Fruit fly (Drosophila melanogaster) whole organism, prepupa: ENCODE results near the gene HDAC6.

Experiments
- CG11294 ChIP-seq: fragments of 200-800 bp; sonication (Bioruptor generic); IDR thresholded peaks from 2 replicates; pipeline ENCODE4 v1.3.6; 2022; ENCODE audit warnings: missing biosample characterization, missing genetic modification characterization
- CG11762 ChIP-seq: fragments of 200-800 bp; sonication (Bioruptor generic); optimal IDR thresholded peaks from 3 replicates; lab custom pipeline; 2016; ENCODE audit warnings: missing biosample characterization, missing genetic modification characterization; ENCODE audit not compliant: insufficient read depth
- CG11902 ChIP-seq: fragments of 200-800 bp; sonication (Bioruptor generic); optimal IDR thresholded peaks from 3 replicates; lab custom pipeline; 2016; ENCODE audit warnings: missing biosample characterization, missing genetic modification characterization
- CG1621 ChIP-seq: fragments of 200-800 bp; sonication (Bioruptor generic); optimal IDR thresholded peaks from 3 replicates; lab custom pipeline; 2018; ENCODE audit warnings: missing biosample characterization, mild to moderate bottlenecking, missing genetic modification characterization
- CG16779 ChIP-seq: fragments of 200-800 bp; sonication (Bioruptor generic); optimal IDR thresholded peaks from 3 replicates; lab custom pipeline; 2017; ENCODE audit warnings: missing biosample characterization, mild to moderate bottlenecking, missing genetic modification characterization
- CG3032 ChIP-seq: fragments of 200-800 bp; optimal IDR thresholded peaks from 2 replicates; lab custom pipeline; 2019; ENCODE audit warnings: missing biosample characterization, mild to moderate bottlenecking, missing genetic modification characterization, moderate library complexity
- CG31627 ChIP-seq: fragments of 200-800 bp; sonication (Bioruptor generic); optimal IDR thresholded peaks from 3 replicates; lab custom pipeline; 2016; ENCODE audit warnings: missing biosample characterization, missing genetic modification characterization
- CG34406 ChIP-seq: fragments of 200-800 bp; sonication (Bioruptor generic); optimal IDR thresholded peaks from 3 replicates; lab custom pipeline; 2016; ENCODE audit warnings: missing biosample characterization, missing genetic modification characterization
- CG6163 ChIP-seq: fragments of 200-800 bp; sonication (Bioruptor generic); IDR thresholded peaks from 3 replicates; pipeline ENCODE4 v1.3.6; 2022; ENCODE audit warnings: missing biosample characterization, missing genetic modification characterization
- CG6792 ChIP-seq: fragments of 200-800 bp; sonication (Bioruptor generic); optimal IDR thresholded peaks from 3 replicates; lab custom pipeline; 2016; ENCODE audit warnings: missing biosample characterization, missing genetic modification characterization
- CG6808 ChIP-seq: fragments of 200-800 bp; sonication (Bioruptor generic); optimal IDR thresholded peaks from 3 replicates; lab custom pipeline; 2017; ENCODE audit warnings: missing biosample characterization, missing genetic modification characterization, mild to moderate bottlenecking, moderate library complexity, missing genetic modification reagents
- CG6854 ChIP-seq: fragments of 200-800 bp; sonication (Bioruptor generic); optimal IDR thresholded peaks from 2 replicates; lab custom pipeline; 2017; ENCODE audit warnings: missing biosample characterization, mild to moderate bottlenecking, missing genetic modification characterization
- CG8319 ChIP-seq: fragments of 200-800 bp; sonication (Bioruptor generic); optimal IDR thresholded peaks from 3 replicates; lab custom pipeline; 2016; ENCODE audit warnings: missing biosample characterization, missing genetic modification characterization
- Eip75B ChIP-seq: fragments of 200-800 bp; sonication (Bioruptor generic); optimal IDR thresholded peaks from 3 replicates; lab custom pipeline; 2016; ENCODE audit warnings: missing biosample characterization, missing genetic modification characterization
- Eip78C ChIP-seq: fragments of 200-800 bp; sonication (Bioruptor generic); peaks from one replicate; lab custom pipeline; 2016; ENCODE audit warnings: missing biosample characterization, missing genetic modification characterization
- Ets21C ChIP-seq: fragments of 200-800 bp; sonication (Bioruptor generic); optimal IDR thresholded peaks from 3 replicates; lab custom pipeline; 2016; ENCODE audit warnings: missing biosample characterization, missing genetic modification characterization
- Ets96B ChIP-seq: fragments of 200-800 bp; optimal IDR thresholded peaks from 2 replicates; lab custom pipeline; 2019; ENCODE audit warnings: missing biosample characterization, mild to moderate bottlenecking, missing genetic modification characterization, moderate library complexity
- Gug ChIP-seq: fragments of 200-800 bp; sonication (Bioruptor generic); IDR thresholded peaks from 2 replicates; pipeline ENCODE4 v1.3.6; 2022; ENCODE audit warnings: missing biosample characterization, missing genetic modification characterization
- Hr38 ChIP-seq: sonication (Bioruptor generic); optimal IDR thresholded peaks from 2 replicates; lab custom pipeline; 2016; ENCODE audit warnings: missing biosample characterization, missing genetic modification characterization
- Hr39 ChIP-seq: fragments of 200-800 bp; sonication (Bioruptor generic); optimal IDR thresholded peaks from 2 replicates; lab custom pipeline; 2016; ENCODE audit warnings: missing biosample characterization, missing genetic modification characterization
- Met ChIP-seq: fragments of 200-800 bp; sonication (Bioruptor generic); optimal IDR thresholded peaks from 3 replicates; lab custom pipeline; 2016; ENCODE audit warnings: missing biosample characterization, missing genetic modification characterization
- OdsH ChIP-seq: fragments of 200-800 bp; sonication (Bioruptor generic); optimal IDR thresholded peaks from 3 replicates; lab custom pipeline; 2016; ENCODE audit warnings: missing biosample characterization, missing genetic modification characterization
- Sox102F ChIP-seq: fragments of 200-800 bp; sonication (Bioruptor generic); optimal IDR thresholded peaks from 2 replicates; lab custom pipeline; 2016; ENCODE audit warnings: missing biosample characterization, mild to moderate bottlenecking, missing genetic modification characterization
- Sox15 ChIP-seq: fragments of 200-800 bp; sonication (Bioruptor generic); optimal IDR thresholded peaks from 3 replicates; lab custom pipeline; 2016; ENCODE audit warnings: missing biosample characterization, missing genetic modification characterization
- achi ChIP-seq: fragments of 200-800 bp; sonication (Bioruptor generic); optimal IDR thresholded peaks from 3 replicates; lab custom pipeline; 2016; ENCODE audit warnings: missing biosample characterization, missing genetic modification characterization
- acj6 ChIP-seq: fragments of 200-800 bp; sonication (Bioruptor generic); optimal IDR thresholded peaks from 3 replicates; lab custom pipeline; 2016; ENCODE audit warnings: missing biosample characterization, missing genetic modification characterization
- dac ChIP-seq: fragments of 200-800 bp; sonication (Bioruptor generic); optimal IDR thresholded peaks from 2 replicates; lab custom pipeline; 2017; ENCODE audit warnings: missing biosample characterization, mild to moderate bottlenecking, missing genetic modification characterization
- eg ChIP-seq: fragments of 200-800 bp; sonication (Bioruptor generic); IDR thresholded peaks from 3 replicates; pipeline ENCODE4 v1.3.6; 2022; ENCODE audit warnings: missing biosample characterization, missing genetic modification characterization
- esn ChIP-seq: fragments of 200-800 bp; sonication (Bioruptor generic); optimal IDR thresholded peaks from 2 replicates; lab custom pipeline; 2016; ENCODE audit warnings: missing biosample characterization, mild to moderate bottlenecking, missing genetic modification characterization, moderate library complexity
- fd85E ChIP-seq: fragments of 200-800 bp; sonication (Bioruptor generic); optimal IDR thresholded peaks from 3 replicates; lab custom pipeline; 2016; ENCODE audit warnings: missing biosample characterization, missing genetic modification characterization
- lz ChIP-seq: fragments of 200-800 bp; sonication (Bioruptor generic); optimal IDR thresholded peaks from 3 replicates; lab custom pipeline; 2016; ENCODE audit warnings: missing biosample characterization, missing genetic modification characterization
- net ChIP-seq: fragments of 200-800 bp; sonication (Bioruptor generic); optimal IDR thresholded peaks from 3 replicates; lab custom pipeline; 2016; ENCODE audit warnings: missing biosample characterization, missing genetic modification characterization
- pdm3 ChIP-seq: fragments of 200-800 bp; sonication (Bioruptor generic); optimal IDR thresholded peaks from 3 replicates; lab custom pipeline; 2016; ENCODE audit warnings: missing biosample characterization, missing genetic modification characterization
- svp ChIP-seq: fragments of 200-800 bp; sonication (Bioruptor generic); peaks from one replicate; lab custom pipeline; 2016; ENCODE audit warnings: missing biosample characterization, missing genetic modification characterization
- topi ChIP-seq: fragments of 200-800 bp; sonication (Bioruptor generic); optimal IDR thresholded peaks from 3 replicates; lab custom pipeline; 2016; ENCODE audit warnings: missing biosample characterization, missing genetic modification characterization
- vri ChIP-seq: fragments of 200-800 bp; sonication (Bioruptor generic); optimal IDR thresholded peaks from 3 replicates; lab custom pipeline; 2016; ENCODE audit warnings: missing biosample characterization, mild to moderate bottlenecking, missing genetic modification characterization

HDAC6 gene

DNA sequence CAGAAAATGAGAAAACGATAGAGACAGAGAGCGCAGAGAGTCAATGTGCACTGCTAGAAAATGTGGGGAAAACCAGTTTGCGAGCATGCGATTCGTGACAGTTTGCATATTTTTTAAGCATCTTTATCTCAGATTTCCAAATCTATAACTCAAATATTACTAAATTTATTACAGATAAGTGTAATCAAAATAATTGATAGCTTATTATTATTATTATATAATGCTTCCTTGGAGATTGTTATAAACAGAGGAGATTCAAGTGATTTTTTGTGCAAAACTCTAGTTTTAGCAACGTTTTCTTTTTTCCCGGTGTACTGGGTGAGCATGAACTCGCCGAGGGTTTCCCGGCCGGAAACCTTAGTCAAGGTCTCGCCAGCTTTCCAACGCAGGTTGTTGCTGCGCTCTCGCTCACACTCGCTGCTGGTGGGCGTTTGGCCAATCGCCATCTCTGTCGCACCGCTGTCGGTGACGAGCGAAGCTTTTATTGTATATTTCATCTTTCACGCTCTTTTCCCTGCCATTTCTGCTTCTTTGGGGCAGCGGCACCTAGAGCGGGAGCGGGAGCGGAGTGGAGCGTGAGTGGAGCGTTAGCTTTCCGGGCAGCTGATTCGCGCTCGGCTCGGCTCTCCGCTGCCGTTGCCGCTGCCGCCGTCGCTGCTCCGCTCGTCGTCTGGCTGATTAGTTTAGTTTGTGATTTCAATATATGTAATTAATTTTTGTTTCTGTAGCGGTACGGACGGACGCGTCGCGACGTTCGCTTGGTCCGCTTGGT, 34.6 kb upstream of the HDAC6 start (continued):
- peak; percentile 89 for TF ChIP-seq Sox15
- peak; percentile 85 for TF ChIP-seq Ets96B (tag; lab: Kevin White, UChicago)
- TF ChIP-seq dac (GFP tag; lab: Kevin White, UChicago), result peak; percentile 94
- TF ChIP-seq CG8319 (GFP tag; lab: Kevin White, UChicago), result peak; percentile 82
- TF ChIP-seq Hr39 (GFP tag; lab: Kevin White, UChicago), result peak; percentile 56
- peak; percentile 71 for TF ChIP-seq Sox102F (GFP tag; lab: Kevin White, UChicago)
- peak; percentile 67 for TF ChIP-seq Eip75B
- peak; percentile 90 for TF ChIP-seq CG11762 (GFP tag; lab: Kevin White, UChicago)
- TF ChIP-seq net, result peak; percentile 92
- TF ChIP-seq acj6 (GFP tag; lab: Kevin White, UChicago), result peak; percentile 91
- TF ChIP-seq esn (GFP tag; lab: Kevin White, UChicago), result peak; percentile 84
- peak; percentile 89 for TF ChIP-seq achi (GFP tag; lab: Kevin White, UChicago)
- TF ChIP-seq OdsH (GFP tag; lab: Kevin White, UChicago), result peak; percentile 93
- TF ChIP-seq Ets21C (GFP tag; lab: Kevin White, UChicago), result peak; percentile 29
- TF ChIP-seq pdm3 (GFP tag; lab: Kevin White, UChicago), result peak; percentile 83
- peak; percentile 28 for TF ChIP-seq CG6854 (GFP tag; lab: Kevin White, UChicago)
- peak; percentile 93 for TF ChIP-seq Eip78C
- TF ChIP-seq topi, result peak; percentile 76
- TF ChIP-seq Met (GFP tag; lab: Kevin White, UChicago), result peak; percentile 72
- TF ChIP-seq CG34406, result peak; percentile 91
- peak; percentile 79 for TF ChIP-seq lz (GFP tag; lab: Kevin White, UChicago)
- peak; percentile 88 for TF ChIP-seq CG16779 (tag; lab: Kevin White, UChicago)
- no peak for TF ChIP-seq Hr38
- peak; percentile 44 for TF ChIP-seq fd85E (GFP tag; lab: Kevin White, UChicago)
- peak; percentile 74 for TF ChIP-seq CG31627 (GFP tag; lab: Kevin White, UChicago)
- TF ChIP-seq CG11902 (GFP tag; lab: Kevin White, UChicago), result peak; percentile 80
- TF ChIP-seq Gug (GFP tag; lab: Robert Waterston, UW), result peak; percentile 94
- peak; percentile 87 for TF ChIP-seq CG6163
- peak; percentile 90 for TF ChIP-seq CG3032 (tag; lab: Kevin White, UChicago)
- peak; percentile 88 for TF ChIP-seq CG6792 (GFP tag; lab: Kevin White, UChicago)
- TF ChIP-seq svp (GFP tag; lab: Kevin White, UChicago), result peak; percentile 93
- peak; percentile 63 for TF ChIP-seq vri (GFP tag; lab: Kevin White, UChicago)
- TF ChIP-seq, all 60 proteins: peak for 58

DNA sequence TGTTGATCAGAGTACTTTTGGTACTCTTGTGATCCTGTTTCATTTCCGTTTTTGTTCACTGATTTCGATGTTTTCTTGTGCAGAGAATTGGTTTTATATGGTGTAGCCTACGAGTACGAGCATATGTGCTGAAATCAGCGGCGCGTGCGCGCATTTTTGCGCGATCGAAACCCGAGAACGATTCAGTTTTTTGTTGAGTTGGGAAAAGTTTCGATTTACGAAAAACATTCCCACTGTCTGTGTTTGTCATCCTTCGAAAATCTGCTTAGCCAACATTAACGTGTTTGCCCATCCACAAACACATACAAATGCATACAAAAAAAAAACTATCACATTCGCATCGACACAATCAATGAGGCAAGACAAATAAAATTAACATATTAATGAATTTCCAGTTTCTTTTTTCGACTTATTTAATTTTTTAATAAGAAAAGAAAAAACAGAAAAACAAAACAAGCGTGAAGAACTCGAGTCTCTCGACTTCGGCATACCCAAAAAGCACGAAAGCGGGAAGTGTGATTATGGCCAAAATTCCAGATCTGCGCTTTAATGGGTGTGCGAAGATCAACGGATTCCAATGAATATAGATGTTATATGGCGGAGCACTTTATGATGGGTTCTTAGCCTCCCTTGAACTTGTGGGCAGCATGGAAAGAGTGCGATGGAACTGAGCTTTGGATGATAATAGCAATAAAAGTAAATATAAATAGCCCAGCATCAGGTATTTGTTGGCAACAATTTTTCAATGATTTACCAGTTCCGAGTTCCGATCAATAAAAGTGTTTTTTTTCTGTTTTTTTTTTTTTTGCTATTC, 33.0 kb upstream of the HDAC6 start:
- 0 out of 3 replicates have a peak, but pooled peaks have one; percentile 19 for TF ChIP-seq eg
- no peak for TF ChIP-seq svp (GFP tag; lab: Kevin White, UChicago)

DNA sequence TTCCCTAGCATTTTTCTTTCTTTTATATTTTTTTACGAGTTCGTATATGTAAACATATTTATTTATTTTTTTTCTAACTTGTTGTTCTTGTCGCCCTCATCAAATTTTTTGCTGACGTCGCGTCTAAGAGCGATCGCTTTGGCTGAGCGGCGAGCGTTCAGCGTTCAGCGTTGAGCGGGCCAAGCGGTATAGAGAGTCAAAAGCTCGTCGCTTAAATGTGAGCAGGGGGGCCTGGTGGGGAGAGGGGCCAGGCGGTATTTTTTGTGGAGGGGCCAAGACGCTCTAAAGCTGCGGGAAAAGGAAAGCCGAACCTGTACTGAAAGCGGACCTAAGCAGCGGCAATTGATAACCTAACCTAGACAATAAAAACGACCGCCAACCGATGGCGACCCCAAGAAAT, 31.9 kb upstream of the HDAC6 start:
- TF ChIP-seq svp (GFP tag; lab: Kevin White, UChicago) (peak; percentile 58), CG1621 (tag; lab: Kevin White, UChicago) (no peak), CG11294 (GFP tag; lab: Robert Waterston, UW) (no peak), CG6808 (GFP tag; lab: Kevin White, UChicago) (no peak), CG6163 (no peak), vri (GFP tag; lab: Kevin White, UChicago) (peak; percentile 17)
